Worm (Caenorhabditis elegans) whole organism, L4 larva: ENCODE results near the gene hpo-28.

ENCODE experiments used
- D1046.2 ChIP-seq: fragments of 200-800 bp; sonication (Bioruptor generic); IDR thresholded peaks from 2 replicates; pipeline ENCODE4 v1.3.6; 2022; ENCODE audit warnings: missing genetic modification characterization, missing compliant biosample characterization
- F37D6.2 ChIP-seq: sonication (generic microtip); optimal IDR thresholded peaks from 2 replicates; lab custom pipeline; 2016; ENCODE audit warnings: mild to moderate bottlenecking, missing genetic modification characterization, missing compliant biosample characterization
- T26A8.4 ChIP-seq: fragments of 200-800 bp; sonication (Bioruptor generic); IDR thresholded peaks from 2 replicates; pipeline ENCODE4 v1.3.6; 2022; ENCODE audit warnings: missing genetic modification characterization, missing compliant biosample characterization
- ZK546.5 ChIP-seq, 2 experiments: sonication (generic microtip); optimal IDR thresholded peaks; 2 replicates each; lab custom pipeline; 2017; ENCODE audit warnings: missing biosample characterization in 2 of 2, missing genetic modification characterization in 2 of 2
- aha-1 ChIP-seq: fragments of 150-350 bp; peaks from one replicate; lab custom pipeline; 2014; ENCODE audit warnings: missing biosample characterization, missing genetic modification characterization
- aly-2 ChIP-seq: sonication (generic microtip); optimal IDR thresholded peaks from 2 replicates; lab custom pipeline; 2018; ENCODE audit warnings: missing biosample characterization, missing genetic modification characterization
- ceh-20 ChIP-seq: fragments of 200-800 bp; sonication (Bioruptor generic); IDR thresholded peaks from 2 replicates; pipeline ENCODE4 v1.3.6; 2022; ENCODE audit warnings: missing genetic modification reagents, missing genetic modification characterization, missing compliant biosample characterization
- ceh-62 ChIP-seq: sonication (generic microtip); optimal IDR thresholded peaks from 2 replicates; lab custom pipeline; 2017; ENCODE audit warnings: missing biosample characterization, missing genetic modification characterization
- ces-1 ChIP-seq: fragments of 150-350 bp; sonication (generic microtip); optimal IDR thresholded peaks from 4 replicates; lab custom pipeline; 2014; ENCODE audit warnings: missing biosample characterization, missing genetic modification reagents, missing genetic modification characterization
- cey-2 ChIP-seq: sonication (generic microtip); optimal IDR thresholded peaks from 3 replicates; lab custom pipeline; 2017; ENCODE audit warnings: missing genetic modification characterization, mild to moderate bottlenecking, missing compliant biosample characterization, antibody characterized with exemption, borderline replicate concordance; ENCODE audit not compliant: insufficient read depth
- ctbp-1 ChIP-seq: fragments of 200-800 bp; sonication (Bioruptor generic); IDR thresholded peaks from 2 replicates; pipeline ENCODE4 v1.3.6; 2022; ENCODE audit warnings: missing genetic modification reagents, missing genetic modification characterization, missing compliant biosample characterization
- daf-19 ChIP-seq: fragments of 200-800 bp; sonication (Bioruptor generic); conservative IDR thresholded peaks from 2 replicates; pipeline ENCODE4 v1.3.6; 2022; ENCODE audit warnings: missing genetic modification characterization, missing compliant biosample characterization
- daf-8 ChIP-seq: fragments of 200-800 bp; sonication (Bioruptor generic); IDR thresholded peaks from 2 replicates; pipeline ENCODE4 v1.3.6; 2022; ENCODE audit warnings: missing genetic modification characterization, missing compliant biosample characterization
- dmd-6 ChIP-seq: fragments of 200-800 bp; sonication (Bioruptor generic); IDR thresholded peaks from 2 replicates; pipeline ENCODE4 v1.3.6; 2022; ENCODE audit warnings: missing genetic modification reagents, missing genetic modification characterization, missing compliant biosample characterization
- dmd-8 ChIP-seq: fragments of 200-800 bp; sonication (Bioruptor generic); IDR thresholded peaks from 2 replicates; pipeline ENCODE4 v1.3.6; 2022; ENCODE audit warnings: missing genetic modification characterization, missing compliant biosample characterization
- dmd-9 ChIP-seq: fragments of 200-800 bp; sonication (Bioruptor generic); IDR thresholded peaks from 2 replicates; pipeline ENCODE4 v1.3.6; 2022; ENCODE audit warnings: missing genetic modification reagents, missing genetic modification characterization, missing compliant biosample characterization
- dpl-1 ChIP-seq: fragments of 150-350 bp; optimal IDR thresholded peaks from 2 replicates; lab custom pipeline; 2014; ENCODE audit warnings: missing biosample characterization, missing genetic modification reagents, missing genetic modification characterization
- duxl-1 ChIP-seq: sonication (generic microtip); optimal IDR thresholded peaks from 2 replicates; lab custom pipeline; 2016; ENCODE audit warnings: mild to moderate bottlenecking, missing genetic modification characterization, moderate library complexity, missing compliant biosample characterization; ENCODE audit not compliant: poor library complexity
- egl-43 ChIP-seq: fragments of 200-800 bp; sonication (Bioruptor generic); IDR thresholded peaks from 2 replicates; pipeline ENCODE4 v1.3.6; 2022; ENCODE audit warnings: missing genetic modification reagents, missing genetic modification characterization, missing compliant biosample characterization
- fkh-10 ChIP-seq: fragments of 150-350 bp; optimal IDR thresholded peaks from 2 replicates; lab custom pipeline; 2014; ENCODE audit warnings: missing biosample characterization, missing genetic modification reagents, missing genetic modification characterization
- fos-1 ChIP-seq: fragments of 150-350 bp; optimal IDR thresholded peaks from 2 replicates; lab custom pipeline; 2014; ENCODE audit warnings: missing biosample characterization, missing genetic modification characterization
- gei-8 ChIP-seq: fragments of 200-800 bp; sonication (Bioruptor generic); optimal IDR thresholded peaks from 2 replicates; lab custom pipeline; 2018; ENCODE audit warnings: mild to moderate bottlenecking, missing genetic modification characterization, missing compliant biosample characterization
- hlh-30 ChIP-seq: sonication (generic microtip); optimal IDR thresholded peaks from 2 replicates; lab custom pipeline; 2017; ENCODE audit warnings: antibody characterized with exemption, mild to moderate bottlenecking, missing genetic modification characterization, missing compliant biosample characterization; ENCODE audit not compliant: insufficient read depth
- lir-3 ChIP-seq: sonication (generic microtip); optimal IDR thresholded peaks from 2 replicates; lab custom pipeline; 2016; ENCODE audit warnings: mild to moderate bottlenecking, missing genetic modification characterization, missing compliant biosample characterization
- lsy-2 ChIP-seq, 2 experiments: fragments of 150-350 bp in 1 of 2; sonication (generic microtip) in 1 of 2; optimal IDR thresholded peaks; 2 replicates each; lab custom pipeline; 2014 to 2017; ENCODE audit warnings: missing biosample characterization in 2 of 2, missing genetic modification characterization in 2 of 2
- madf-9 ChIP-seq: fragments of 200-800 bp; sonication (Bioruptor generic); conservative IDR thresholded peaks from 2 replicates; pipeline ENCODE4 v1.3.6; 2022; ENCODE audit warnings: missing genetic modification reagents, missing genetic modification characterization, missing compliant biosample characterization
- mdl-1 ChIP-seq, 2 experiments: fragments of 150-350 bp in 1 of 2; sonication (generic microtip) in 1 of 2; optimal IDR thresholded peaks; 2 replicates each; lab custom pipeline; 2014 to 2017; ENCODE audit warnings: missing biosample characterization in 2 of 2, missing genetic modification characterization in 2 of 2
- mdt-29 ChIP-seq: fragments of 200-800 bp; sonication (Bioruptor generic); IDR thresholded peaks from 2 replicates; pipeline ENCODE4 v1.3.6; 2022; ENCODE audit warnings: missing genetic modification reagents, missing genetic modification characterization, missing compliant biosample characterization
- mep-1 ChIP-seq: fragments of 150-350 bp; sonication (generic microtip); optimal IDR thresholded peaks from 3 replicates; lab custom pipeline; 2014; ENCODE audit warnings: missing biosample characterization, missing genetic modification characterization
- mes-2 ChIP-seq: sonication (generic microtip); optimal IDR thresholded peaks from 2 replicates; lab custom pipeline; 2016; ENCODE audit warnings: missing genotype, mild to moderate bottlenecking, missing genetic modification characterization, missing compliant biosample characterization; ENCODE audit not compliant: poor library complexity, severe bottlenecking
- mxl-2 ChIP-seq: fragments of 200-800 bp; sonication (Bioruptor generic); conservative IDR thresholded peaks from 2 replicates; pipeline ENCODE4 v1.3.6; 2022; ENCODE audit warnings: missing genetic modification reagents, missing genetic modification characterization, missing compliant biosample characterization
- nhr-102 ChIP-seq: sonication (generic microtip); optimal IDR thresholded peaks from 2 replicates; lab custom pipeline; 2016; ENCODE audit warnings: mild to moderate bottlenecking, missing genetic modification characterization, moderate library complexity, missing compliant biosample characterization
- nhr-11 ChIP-seq: fragments of 150-350 bp; optimal IDR thresholded peaks from 2 replicates; lab custom pipeline; 2014; ENCODE audit warnings: missing biosample characterization, missing genetic modification characterization
- nhr-111 ChIP-seq: fragments of 200-800 bp; sonication (Bioruptor generic); optimal IDR thresholded peaks from 2 replicates; lab custom pipeline; 2018; ENCODE audit warnings: mild to moderate bottlenecking, missing genetic modification characterization, missing compliant biosample characterization
- nhr-41 ChIP-seq: fragments of 200-800 bp; sonication (Bioruptor generic); IDR thresholded peaks from 2 replicates; pipeline ENCODE4 v1.3.6; 2022; ENCODE audit warnings: missing genetic modification reagents, missing genetic modification characterization, missing compliant biosample characterization
- nhr-42 ChIP-seq: fragments of 200-800 bp; sonication (Bioruptor generic); IDR thresholded peaks from 2 replicates; pipeline ENCODE4 v1.3.6; 2022; ENCODE audit warnings: missing genetic modification characterization, missing compliant biosample characterization
- nhr-76 ChIP-seq: fragments of 150-350 bp; optimal IDR thresholded peaks from 2 replicates; lab custom pipeline; 2014; ENCODE audit warnings: missing biosample characterization, missing genetic modification characterization
- nhr-77 ChIP-seq: fragments of 150-350 bp; optimal IDR thresholded peaks from 2 replicates; lab custom pipeline; 2014; ENCODE audit warnings: missing biosample characterization, missing genetic modification characterization
- rbr-2 ChIP-seq: sonication (generic microtip); optimal IDR thresholded peaks from 2 replicates; lab custom pipeline; 2016; ENCODE audit warnings: missing genotype, missing genetic modification characterization, missing compliant biosample characterization
- skn-1 ChIP-seq: fragments of 150-350 bp; optimal IDR thresholded peaks from 2 replicates; lab custom pipeline; 2014; ENCODE audit warnings: missing biosample characterization, missing genetic modification characterization
- spr-1 ChIP-seq: sonication (generic microtip); optimal IDR thresholded peaks from 2 replicates; lab custom pipeline; 2016; ENCODE audit warnings: mild to moderate bottlenecking, missing genetic modification characterization, missing compliant biosample characterization
- tag-97 ChIP-seq: fragments of 200-800 bp; sonication (Bioruptor generic); IDR thresholded peaks from 2 replicates; pipeline ENCODE4 v1.3.6; 2022; ENCODE audit warnings: missing genetic modification characterization, missing compliant biosample characterization
- tra-1 ChIP-seq: fragments of 200-800 bp; sonication (Bioruptor generic); IDR thresholded peaks from 2 replicates; pipeline ENCODE4 v1.3.6; 2022; ENCODE audit warnings: missing genetic modification reagents, missing genetic modification characterization, missing compliant biosample characterization
- unc-130 ChIP-seq: sonication (generic microtip); optimal IDR thresholded peaks from 2 replicates; lab custom pipeline; 2016; ENCODE audit warnings: missing genetic modification reagents, missing genetic modification characterization, missing compliant biosample characterization
- unc-62 ChIP-seq, 3 experiments: fragments of 150-350 bp in 1 of 3; sonication (generic microtip); optimal IDR thresholded peaks in 2 of 3; peaks in 1 of 3; 1 replicate in 1 of 3; 2 replicates in 2 of 3; lab custom pipeline; 2014 to 2017; ENCODE audit warnings: missing biosample characterization in 3 of 3, missing genetic modification characterization in 3 of 3, missing genetic modification reagents in 3 of 3, missing genotype in 1 of 3
- zfp-2 ChIP-seq: sonication (generic microtip); optimal IDR thresholded peaks from 2 replicates; lab custom pipeline; 2016; ENCODE audit warnings: mild to moderate bottlenecking, missing genetic modification characterization, missing compliant biosample characterization
- zfp-3 ChIP-seq: fragments of 200-800 bp; sonication (Bioruptor generic); conservative IDR thresholded peaks from 2 replicates; pipeline ENCODE4 v1.3.6; 2022; ENCODE audit warnings: missing genetic modification reagents, missing genetic modification characterization, missing compliant biosample characterization
- ztf-7 ChIP-seq: fragments of 150-350 bp; optimal IDR thresholded peaks from 2 replicates; lab custom pipeline; 2014; ENCODE audit warnings: missing biosample characterization, missing genetic modification characterization

Gene hpo-28

ce11 chrIII:5709224-5709623, at the start of gene hpo-28:
Gene hpo-28 (minus strand): TSS chrIII:5709324.
- TF ChIP-seq ctbp-1 (GFP tag; lab: Robert Waterston, UW) (no peak), ceh-20 (GFP tag; lab: Robert Waterston, UW) (no peak), T26A8.4 (GFP tag; lab: Robert Waterston, UW) (no peak), ztf-7 (tag; lab: Kevin White, UChicago) (no peak), mdl-1 (tag; optimal IDR thresholded peaks at IDR 0.05; lab: Kevin White, UChicago) (no peak), gei-8 (no peak), nhr-41 (no peak), cey-2 (tag; lab: Kevin White, UChicago) (no peak), unc-62 (GFP tag; optimal IDR thresholded peaks at IDR 0.05 in 1 of 2; lab: Kevin White, UChicago) (no peak), unc-62 (tag; optimal IDR thresholded peaks at IDR 0.05; lab: Kevin White, UChicago) (no peak), ceh-62 (no peak), nhr-77 (tag; lab: Kevin White, UChicago) (no peak), daf-8 (GFP tag; lab: Robert Waterston, UW) (no peak), nhr-11 (tag; lab: Kevin White, UChicago) (no peak), tra-1 (no peak), unc-130 (GFP tag; lab: Kevin White, UChicago) (no peak), egl-43 (GFP tag; lab: Robert Waterston, UW) (no peak), mdt-29 (GFP tag; lab: Robert Waterston, UW) (no peak), mxl-2 (GFP tag; lab: Robert Waterston, UW) (no peak)

ce11 chrIII:5758519-5759099, 49.5 kb upstream of the hpo-28 start:
- TF ChIP-seq tag-97 (GFP tag; lab: Robert Waterston, UW), result no peak
- TF ChIP-seq dmd-6 (GFP tag; lab: Robert Waterston, UW), result peak; percentile 50
- 0 out of 2 replicates have a peak, but pooled peaks have one; percentile 11 for TF ChIP-seq tra-1
- no peak for TF ChIP-seq nhr-42 (GFP tag; lab: Robert Waterston, UW)
- no peak for TF ChIP-seq ces-1 (GFP tag; lab: Kevin White, UChicago)
- no peak for TF ChIP-seq duxl-1 (tag; lab: Kevin White, UChicago)
- TF ChIP-seq rbr-2 (tag; lab: Kevin White, UChicago), result peak; percentile 61
- TF ChIP-seq lir-3, result no peak
- TF ChIP-seq unc-62 (GFP tag; optimal IDR thresholded peaks at IDR 0.05 in 1 of 2; lab: Kevin White, UChicago), result peak in 1 of 2 experiments; percentile 99
- no peak for TF ChIP-seq unc-62 (tag; optimal IDR thresholded peaks at IDR 0.05; lab: Kevin White, UChicago)
- peak; percentile 98 for TF ChIP-seq aha-1 (tag; lab: Kevin White, UChicago)
- TF ChIP-seq dmd-8 (GFP tag; lab: Robert Waterston, UW), result no peak
- TF ChIP-seq dmd-9 (GFP tag; lab: Robert Waterston, UW), result no peak
- peak; percentile 59 for TF ChIP-seq mep-1 (tag; lab: Kevin White, UChicago)
- TF ChIP-seq madf-9 (GFP tag; lab: Robert Waterston, UW), result no peak
- peak; percentile 21 for TF ChIP-seq dpl-1
- TF ChIP-seq ctbp-1 (GFP tag; lab: Robert Waterston, UW), result peak; percentile 84
- no peak for TF ChIP-seq aly-2 (tag; lab: Kevin White, UChicago)
- peak; percentile 44 for TF ChIP-seq F37D6.2 (tag; lab: Kevin White, UChicago)
- peak; percentile 58 to 66 for TF ChIP-seq lsy-2 (tag; optimal IDR thresholded peaks at IDR 0.05; lab: Kevin White, UChicago)
- TF ChIP-seq fkh-10 (GFP tag; lab: Kevin White, UChicago), result peak; percentile 85
- TF ChIP-seq mes-2, result peak; percentile 20
- TF ChIP-seq nhr-11 (tag; lab: Kevin White, UChicago), result peak; percentile 58
- no peak for TF ChIP-seq zfp-2
- TF ChIP-seq ceh-20 (GFP tag; lab: Robert Waterston, UW), result peak; percentile 70; the same call in 1 of the 2 replicates
- TF ChIP-seq D1046.2, result no peak
- TF ChIP-seq fos-1 (tag; lab: Kevin White, UChicago), result no peak
- 0 out of 2 replicates have a peak, but pooled peaks have one; percentile 29 for TF ChIP-seq egl-43 (GFP tag; lab: Robert Waterston, UW)
- no peak for TF ChIP-seq skn-1 (tag; lab: Kevin White, UChicago)
- TF ChIP-seq nhr-111 (GFP tag; lab: Kevin White, UChicago), result no peak
- 0 out of 2 replicates have a peak, but pooled peaks have one; percentile 28 for TF ChIP-seq zfp-3 (GFP tag; lab: Robert Waterston, UW)
- TF ChIP-seq nhr-76, result no peak
- no peak for TF ChIP-seq daf-19 (GFP tag; lab: Robert Waterston, UW)
- no peak for TF ChIP-seq nhr-102 (tag; lab: Kevin White, UChicago)
- no peak for TF ChIP-seq spr-1 (tag; lab: Kevin White, UChicago)
- TF ChIP-seq ZK546.5 (tag; optimal IDR thresholded peaks at IDR 0.05; lab: Kevin White, UChicago), result no peak
- peak; percentile 63 for TF ChIP-seq hlh-30 (tag; lab: Kevin White, UChicago)
